Fruit fly (Drosophila melanogaster) whole organism, embryonic: ENCODE results near the gene siz.
A peak's percentile ranks its signal among the peaks of the same experiment; 100 is the strongest.

Source experiments
- CG10959 ChIP-seq: fragments of 200-800 bp; sonication (Bioruptor generic); IDR thresholded peaks from 2 replicates; pipeline ENCODE4 v1.3.6; 2022; ENCODE audit warnings: missing biosample characterization, missing genetic modification characterization
- CG10979 ChIP-seq: fragments of 200-800 bp; sonication (Bioruptor generic); optimal IDR thresholded peaks from 2 replicates; lab custom pipeline; 2018; ENCODE audit warnings: missing biosample characterization, mild to moderate bottlenecking, missing genetic modification characterization, moderate library complexity
- CG11504 ChIP-seq: fragments of 200-800 bp; sonication (Bioruptor generic); optimal IDR thresholded peaks from 3 replicates; lab custom pipeline; 2019; ENCODE audit warnings: missing biosample characterization, mild to moderate bottlenecking, missing genetic modification characterization, moderate library complexity
- CG12104 ChIP-seq: fragments of 200-800 bp; sonication (Bioruptor generic); optimal IDR thresholded peaks from 3 replicates; lab custom pipeline; 2016; ENCODE audit warnings: missing biosample characterization, missing genetic modification characterization
- CG12659 ChIP-seq: fragments of 200-800 bp; sonication (Bioruptor generic); optimal IDR thresholded peaks from 3 replicates; lab custom pipeline; 2017; ENCODE audit warnings: mild to moderate bottlenecking, missing biosample characterization, missing genetic modification reagents, missing genetic modification characterization
- CG13287 ChIP-seq: fragments of 200-800 bp; sonication (Bioruptor generic); IDR thresholded peaks from 2 replicates; pipeline ENCODE4 v1.3.6; 2022; ENCODE audit warnings: missing biosample characterization, missing genetic modification characterization; ENCODE audit not compliant: partially characterized antibody
- CG13775 ChIP-seq: fragments of 200-800 bp; sonication (Bioruptor generic); optimal IDR thresholded peaks from 3 replicates; lab custom pipeline; 2017; ENCODE audit warnings: missing biosample characterization, mild to moderate bottlenecking, missing genetic modification characterization
- CG14667 ChIP-seq: fragments of 200-800 bp; sonication (Bioruptor generic); IDR thresholded peaks from 2 replicates; pipeline ENCODE4 v1.3.6; 2022; ENCODE audit warnings: missing biosample characterization, missing genetic modification characterization
- CG15269 ChIP-seq: fragments of 200-800 bp; sonication (Bioruptor generic); optimal IDR thresholded peaks from 2 replicates; lab custom pipeline; 2018; ENCODE audit warnings: missing biosample characterization, mild to moderate bottlenecking, missing genetic modification characterization, moderate library complexity
- CG17361 ChIP-seq: fragments of 200-800 bp; sonication (Bioruptor generic); IDR thresholded peaks from 3 replicates; pipeline ENCODE4 v1.3.6; 2022; ENCODE audit warnings: missing biosample characterization, missing genetic modification characterization
- CG1792 ChIP-seq: fragments of 200-800 bp; sonication (Bioruptor generic); optimal IDR thresholded peaks from 2 replicates; lab custom pipeline; 2016; ENCODE audit warnings: missing biosample characterization, missing genetic modification characterization
- CG2116 ChIP-seq: fragments of 200-800 bp; sonication (Bioruptor generic); optimal IDR thresholded peaks from 3 replicates; lab custom pipeline; 2018; ENCODE audit warnings: missing biosample characterization, mild to moderate bottlenecking, missing genetic modification characterization
- CG2120 ChIP-seq: fragments of 200-800 bp; sonication (Bioruptor generic); optimal IDR thresholded peaks from 3 replicates; lab custom pipeline; 2016; ENCODE audit warnings: missing biosample characterization, missing genetic modification characterization
- CG2678 ChIP-seq: fragments of 200-800 bp; sonication (Bioruptor generic); optimal IDR thresholded peaks from 3 replicates; lab custom pipeline; 2019; ENCODE audit warnings: missing biosample characterization, mild to moderate bottlenecking, missing genetic modification characterization, moderate library complexity
- CG30403 ChIP-seq: fragments of 200-800 bp; sonication (Bioruptor generic); optimal IDR thresholded peaks from 3 replicates; lab custom pipeline; 2016; ENCODE audit warnings: missing biosample characterization, missing genetic modification characterization
- CG6813 ChIP-seq: fragments of 200-800 bp; sonication (Bioruptor generic); optimal IDR thresholded peaks from 2 replicates; lab custom pipeline; 2017; ENCODE audit warnings: missing biosample characterization, missing genetic modification characterization, mild to moderate bottlenecking, moderate library complexity, missing genetic modification reagents
- CG7372 ChIP-seq: fragments of 200-800 bp; sonication (Bioruptor generic); IDR thresholded peaks from 2 replicates; pipeline ENCODE4 v1.3.6; 2022; ENCODE audit warnings: missing biosample characterization, missing genetic modification characterization
- CG7556 ChIP-seq: fragments of 200-800 bp; sonication (Bioruptor generic); optimal IDR thresholded peaks from 2 replicates; lab custom pipeline; 2017; ENCODE audit warnings: missing biosample characterization, mild to moderate bottlenecking, missing genetic modification characterization
- CG8359 ChIP-seq: fragments of 200-800 bp; sonication (Bioruptor generic); optimal IDR thresholded peaks from 2 replicates; lab custom pipeline; 2017; ENCODE audit warnings: missing biosample characterization, mild to moderate bottlenecking, missing genetic modification characterization, borderline replicate concordance
- CG9609 ChIP-seq: fragments of 200-800 bp; sonication (Bioruptor generic); optimal IDR thresholded peaks from 3 replicates; lab custom pipeline; 2016; ENCODE audit warnings: missing biosample characterization, missing genetic modification characterization
- CG9727 ChIP-seq: fragments of 200-800 bp; sonication (Bioruptor generic); optimal IDR thresholded peaks from 3 replicates; lab custom pipeline; 2017; ENCODE audit warnings: missing biosample characterization, mild to moderate bottlenecking, missing genetic modification characterization
- CG9932 ChIP-seq: fragments of 200-800 bp; sonication (Bioruptor generic); IDR thresholded peaks from 2 replicates; pipeline ENCODE4 v1.3.6; 2022; ENCODE audit warnings: missing biosample characterization, missing genetic modification characterization
- CkIIα-i1 ChIP-seq: fragments of 200-800 bp; sonication (Bioruptor generic); IDR thresholded peaks from 2 replicates; pipeline ENCODE4 v1.3.6; 2022; ENCODE audit warnings: missing biosample characterization, missing genetic modification characterization
- CoRest ChIP-seq: fragments of 200-800 bp; sonication (Bioruptor generic); optimal IDR thresholded peaks from 3 replicates; lab custom pipeline; 2018; ENCODE audit warnings: missing biosample characterization, mild to moderate bottlenecking, missing genetic modification characterization, moderate library complexity
- D19B ChIP-seq: fragments of 200-800 bp; sonication (Bioruptor generic); optimal IDR thresholded peaks from 2 replicates; lab custom pipeline; 2017; ENCODE audit warnings: missing biosample characterization, mild to moderate bottlenecking, missing genetic modification characterization
- HLH4C ChIP-seq: fragments of 200-800 bp; sonication (Bioruptor generic); IDR thresholded peaks from 3 replicates; pipeline ENCODE4 v1.3.6; 2022; ENCODE audit warnings: missing biosample characterization, missing genetic modification characterization; ENCODE audit not compliant: partially characterized antibody
- Hr51 ChIP-seq, 2 experiments: fragments of 200-800 bp; sonication (Bioruptor generic); optimal IDR thresholded peaks; 2 replicates in 1 of 2; 3 replicates in 1 of 2; lab custom pipeline; 2016 to 2018; ENCODE audit warnings: missing biosample characterization in 2 of 2, missing genetic modification characterization in 2 of 2, mild to moderate bottlenecking in 1 of 2, moderate library complexity in 1 of 2
- Hr78 ChIP-seq, 2 experiments: fragments of 200-800 bp in 1 of 2; fragments of >200 bp in 1 of 2; sonication (Bioruptor generic) in 1 of 2; optimal IDR thresholded peaks; 2 replicates each; lab custom pipeline; 2017 to 2019; ENCODE audit warnings: missing biosample characterization in 2 of 2, missing genetic modification characterization in 2 of 2, mild to moderate bottlenecking in 1 of 2, moderate library complexity in 1 of 2
- Meics ChIP-seq: fragments of 200-800 bp; sonication (Bioruptor generic); optimal IDR thresholded peaks from 2 replicates; lab custom pipeline; 2017; ENCODE audit warnings: missing biosample characterization, mild to moderate bottlenecking, missing genetic modification characterization
- Pdp1 ChIP-seq, 2 experiments: fragments of 200-800 bp; sonication (Bioruptor generic); optimal IDR thresholded peaks; 3 replicates each; lab custom pipeline; 2016; ENCODE audit warnings: missing biosample characterization in 2 of 2, missing genetic modification characterization in 2 of 2, mild to moderate bottlenecking in 1 of 2, moderate library complexity in 1 of 2
- Rfx ChIP-seq: fragments of 200-800 bp; sonication (Bioruptor generic); IDR thresholded peaks from 2 replicates; pipeline ENCODE4 v1.3.6; 2022; ENCODE audit warnings: missing biosample characterization, missing genetic modification characterization
- Sin3A ChIP-seq: fragments of >200 bp; optimal IDR thresholded peaks from 2 replicates; lab custom pipeline; 2018
- Spps ChIP-seq: fragments of 200-800 bp; sonication (Bioruptor generic); optimal IDR thresholded peaks from 2 replicates; lab custom pipeline; 2018; ENCODE audit warnings: missing biosample characterization, mild to moderate bottlenecking, missing genetic modification characterization
- ato ChIP-seq: fragments of 200-800 bp; sonication (Bioruptor generic); IDR thresholded peaks from 2 replicates; pipeline ENCODE4 v1.3.6; 2022; ENCODE audit warnings: missing biosample characterization, missing genetic modification characterization; ENCODE audit not compliant: partially characterized antibody
- bcd ChIP-seq: fragments of 200-800 bp; sonication (Bioruptor generic); optimal IDR thresholded peaks from 2 replicates; lab custom pipeline; 2017; ENCODE audit warnings: missing biosample characterization, mild to moderate bottlenecking, missing genetic modification characterization
- cas ChIP-seq: fragments of 200-800 bp; sonication (Bioruptor generic); IDR thresholded peaks from 2 replicates; pipeline ENCODE4 v1.3.6; 2022; ENCODE audit warnings: missing biosample characterization, missing genetic modification characterization
- cato ChIP-seq: fragments of 200-800 bp; sonication (Bioruptor generic); optimal IDR thresholded peaks from 2 replicates; lab custom pipeline; 2016; ENCODE audit warnings: missing biosample characterization, missing genetic modification characterization, borderline replicate concordance
- dpn ChIP-seq, 2 experiments: fragments of 200-800 bp; sonication (Bioruptor generic); optimal IDR thresholded peaks; 3 replicates each; lab custom pipeline; 2016; ENCODE audit warnings: missing biosample characterization in 2 of 2, missing genetic modification characterization in 2 of 2
- dysf ChIP-seq: fragments of 200-800 bp; sonication (Bioruptor generic); IDR thresholded peaks from 3 replicates; pipeline ENCODE4 v1.3.6; 2022; ENCODE audit warnings: missing biosample characterization, missing genetic modification characterization
- gem ChIP-seq: fragments of 200-800 bp; sonication (Bioruptor generic); optimal IDR thresholded peaks from 2 replicates; lab custom pipeline; 2019; ENCODE audit warnings: missing biosample characterization, mild to moderate bottlenecking, missing genetic modification characterization, moderate library complexity
- grau ChIP-seq: fragments of 200-800 bp; optimal IDR thresholded peaks from 3 replicates; lab custom pipeline; 2019; ENCODE audit warnings: missing biosample characterization, mild to moderate bottlenecking, missing genetic modification characterization, moderate library complexity
- ind ChIP-seq: fragments of 200-800 bp; sonication (Bioruptor generic); optimal IDR thresholded peaks from 3 replicates; lab custom pipeline; 2016; ENCODE audit warnings: missing biosample characterization, missing genetic modification characterization
- lab ChIP-seq: fragments of 200-800 bp; sonication (Bioruptor generic); optimal IDR thresholded peaks from 3 replicates; lab custom pipeline; 2017; ENCODE audit warnings: missing biosample characterization, missing genetic modification characterization, mild to moderate bottlenecking, moderate library complexity, missing genetic modification reagents
- ro ChIP-seq: fragments of 200-800 bp; sonication (Bioruptor generic); IDR thresholded peaks from 2 replicates; pipeline ENCODE4 v1.3.6; 2022; ENCODE audit warnings: missing biosample characterization, missing genetic modification characterization
- slbo ChIP-seq: fragments of 200-800 bp; sonication (Bioruptor generic); IDR thresholded peaks from 2 replicates; pipeline ENCODE4 v1.3.6; 2022; ENCODE audit warnings: missing biosample characterization, missing genetic modification characterization
- tio ChIP-seq: fragments of 200-800 bp; sonication (Bioruptor generic); optimal IDR thresholded peaks from 2 replicates; lab custom pipeline; 2017; ENCODE audit warnings: missing biosample characterization, missing genetic modification characterization, inconsistent platforms
- unpg ChIP-seq: fragments of 200-800 bp; sonication (Bioruptor generic); optimal IDR thresholded peaks from 3 replicates; lab custom pipeline; 2018; ENCODE audit warnings: missing biosample characterization, mild to moderate bottlenecking, missing genetic modification characterization, moderate library complexity
- vfl ChIP-seq: fragments of 200-800 bp; sonication (Bioruptor generic); optimal IDR thresholded peaks from 2 replicates; lab custom pipeline; 2016; ENCODE audit warnings: missing biosample characterization, missing genetic modification characterization
- vvl ChIP-seq: fragments of 200-800 bp; sonication (Bioruptor generic); IDR thresholded peaks from 2 replicates; pipeline ENCODE4 v1.3.6; 2022; ENCODE audit warnings: missing biosample characterization, missing genetic modification characterization
- z ChIP-seq: fragments of 200-800 bp; sonication (Bioruptor generic); IDR thresholded peaks from 3 replicates; pipeline ENCODE4 v1.3.6; 2022; ENCODE audit warnings: missing biosample characterization, missing genetic modification characterization

Gene siz

DNA sequence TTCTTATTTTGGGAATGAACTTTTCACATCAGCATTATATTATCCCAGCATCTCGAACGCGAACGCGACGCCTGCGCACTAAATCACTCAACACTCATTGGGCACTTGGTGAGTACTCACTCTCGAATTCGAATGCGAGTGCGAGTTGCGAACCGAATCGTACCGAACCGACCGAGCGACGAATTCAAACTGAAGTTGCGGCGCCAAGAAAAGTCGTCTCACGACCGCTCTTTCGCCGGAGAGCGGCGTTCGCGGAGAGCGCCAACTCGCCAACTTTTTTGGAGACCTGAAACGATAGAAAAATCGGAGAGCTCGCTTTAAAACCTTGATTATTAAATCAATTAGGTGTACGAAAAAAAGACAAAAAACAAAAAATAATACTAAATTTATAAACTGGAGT lies 65.6 kb downstream of the siz start (continued):
- peak; percentile 34; the same call in 1 of the 2 replicates for TF ChIP-seq vvl (GFP tag; lab: Robert Waterston, UW)
- peak; percentile 61; the same call in 1 of the 3 replicates for TF ChIP-seq z (GFP tag; lab: Robert Waterston, UW)

DNA sequence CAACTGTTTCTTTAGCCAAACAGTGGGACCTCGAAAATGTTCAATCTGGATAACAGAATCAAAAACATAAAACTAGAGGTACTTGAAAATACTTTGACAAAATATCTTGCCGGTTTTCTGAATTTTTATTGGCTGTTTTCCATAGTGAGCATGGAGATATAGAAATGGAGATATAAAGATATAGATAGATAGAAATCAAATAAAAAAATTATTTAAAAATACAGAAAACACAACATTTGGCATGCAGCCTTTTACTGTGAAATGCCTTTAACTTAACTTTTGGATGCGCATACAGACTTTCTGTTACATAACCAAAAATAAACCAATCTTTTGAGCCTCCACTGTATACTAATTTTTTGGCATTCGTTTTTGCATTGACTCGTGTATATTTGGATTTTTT lies 66.1 kb downstream of the siz start:
- no peak for TF ChIP-seq CoRest
- TF ChIP-seq CG1792: no peak
- TF ChIP-seq slbo: peak; percentile 52
- TF ChIP-seq unpg (GFP tag; lab: Kevin White, UChicago): no peak
- peak; percentile 56 for TF ChIP-seq CG9932 (GFP tag; lab: Robert Waterston, UW)
- peak; percentile 16 for TF ChIP-seq CG9727 (GFP tag; lab: Kevin White, UChicago)
- TF ChIP-seq lab: peak; percentile 14
- peak; percentile 39 for TF ChIP-seq CG2120 (GFP tag; lab: Kevin White, UChicago)
- peak; percentile 74 for TF ChIP-seq grau
- TF ChIP-seq CG12659: peak; percentile 9
- peak; percentile 40; the same call in 1 of the 2 replicates for TF ChIP-seq Rfx (GFP tag; lab: Robert Waterston, UW)
- TF ChIP-seq dpn (GFP tag; optimal IDR thresholded peaks at IDR 0.05; lab: Kevin White, UChicago): peak in 1 of 2 experiments; percentile 1
- no peak for TF ChIP-seq CG14667 (GFP tag; lab: Robert Waterston, UW)
- no peak for TF ChIP-seq CG10979 (tag; lab: Kevin White, UChicago)
- TF ChIP-seq bcd (GFP tag; lab: Kevin White, UChicago): peak; percentile 3
- TF ChIP-seq gem (tag; lab: Kevin White, UChicago): peak; percentile 44
- peak; percentile 1 for TF ChIP-seq CG11504
- TF ChIP-seq Hr51 (GFP tag; optimal IDR thresholded peaks at IDR 0.05; lab: Kevin White, UChicago): no peak
- TF ChIP-seq cas (GFP tag; lab: Robert Waterston, UW): no peak
- peak; percentile 22 for TF ChIP-seq CG15269 (tag; lab: Kevin White, UChicago)
- peak; percentile 23 for TF ChIP-seq Meics
- TF ChIP-seq HLH4C (GFP tag; lab: Robert Waterston, UW): no peak
- TF ChIP-seq CG17361: 0 out of 3 replicates have a peak, but pooled peaks have one; percentile 37
- peak; percentile 26; the same call in 1 of the 3 replicates for TF ChIP-seq dysf (GFP tag; lab: Robert Waterston, UW)
- TF ChIP-seq Pdp1 (GFP tag; optimal IDR thresholded peaks at IDR 0.05; lab: Kevin White, UChicago): peak in 1 of 2 experiments; percentile 77
- TF ChIP-seq tio: peak; percentile 20
- peak; percentile 32 for TF ChIP-seq CG30403 (GFP tag; lab: Kevin White, UChicago)
- peak; percentile 22 for TF ChIP-seq CG2678 (tag; lab: Kevin White, UChicago)
- TF ChIP-seq CG13775 (GFP tag; lab: Kevin White, UChicago): peak; percentile 4
- no peak for TF ChIP-seq Sin3A (lab: Kevin White, UChicago)
- TF ChIP-seq CG6813 (GFP tag; lab: Kevin White, UChicago): no peak
- TF ChIP-seq ind (GFP tag; lab: Kevin White, UChicago): peak; percentile 3
- no peak for TF ChIP-seq cato
- TF ChIP-seq CG7372 (GFP tag; lab: Robert Waterston, UW): no peak
- peak; percentile 5 for TF ChIP-seq D19B (GFP tag; lab: Kevin White, UChicago)
- no peak for TF ChIP-seq CG10959
- TF ChIP-seq CG7556 (GFP tag; lab: Kevin White, UChicago): no peak

- TF ChIP-seq vfl (GFP tag; lab: Kevin White, UChicago) (no peak), CG9609 (GFP tag; lab: Kevin White, UChicago) (no peak), CkIIα-i1 (GFP tag; lab: Robert Waterston, UW) (no peak), ro (GFP tag; lab: Robert Waterston, UW) (no peak), Spps (tag; lab: Kevin White, UChicago) (no peak), CG8359 (no peak), ato (GFP tag; lab: Robert Waterston, UW) (no peak), Hr78 (GFP tag; optimal IDR thresholded peaks at IDR 0.05; lab: Kevin White, UChicago) (no peak), CG12104 (GFP tag; lab: Kevin White, UChicago) (no peak), CG13287 (GFP tag; lab: Robert Waterston, UW) (no peak), CG2116 (GFP tag; lab: Kevin White, UChicago) (no peak)
Observed at dm6 chr3L:21101316-21101715, 67.0 kb downstream of the siz start.
